Fruit fly (Drosophila melanogaster): ENCODE results near the gene NdufA3.

The NdufA3 gene

DNA sequence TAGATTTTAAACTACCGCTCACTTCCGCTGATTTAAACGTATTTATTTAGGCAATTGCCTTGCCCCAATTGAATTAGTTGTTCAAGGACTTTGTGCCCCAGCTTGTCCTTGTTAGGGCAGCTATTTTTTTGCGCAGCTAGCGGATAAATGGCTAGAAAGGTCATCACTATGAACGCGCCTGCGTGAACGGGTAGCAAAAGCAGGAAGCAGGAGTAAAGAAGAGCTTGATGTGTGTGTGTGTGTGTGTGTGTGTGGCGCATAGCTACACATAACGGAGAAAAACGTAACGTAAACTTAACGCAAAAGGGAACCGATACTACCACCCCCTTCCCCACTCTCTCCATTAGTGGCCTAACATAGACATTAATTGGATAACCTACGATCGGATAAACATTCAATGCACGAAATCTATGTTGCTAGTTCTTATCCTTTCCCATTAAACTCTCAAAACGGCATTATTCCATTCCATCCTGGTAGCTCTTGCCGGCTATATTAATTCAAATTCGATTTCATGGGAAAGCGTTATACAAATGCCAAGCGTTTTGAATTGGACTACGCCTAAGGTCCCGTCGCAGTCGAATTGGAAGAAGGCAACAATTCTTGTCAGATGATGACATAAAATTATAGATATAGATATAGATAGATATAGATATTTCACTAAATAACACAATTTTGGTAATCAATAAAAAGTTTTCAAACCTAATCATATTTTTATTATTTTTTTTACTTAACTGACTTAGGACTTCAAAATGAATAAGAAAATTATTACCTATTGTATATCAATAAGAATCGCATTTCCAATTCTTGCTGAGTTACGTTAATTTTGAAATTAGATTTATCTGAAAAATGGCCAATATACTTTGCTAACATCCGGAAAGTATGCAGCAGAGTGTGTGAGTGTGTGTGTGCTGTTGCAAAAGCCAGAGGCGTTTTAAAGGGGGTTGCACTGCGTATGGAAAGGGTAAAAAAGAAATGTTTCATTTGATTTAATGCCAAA is 5.0 kb upstream of the NdufA3 start:
- TF ChIP-seq insv (optimal IDR thresholded peaks at IDR 0.05): no peak
- no peak for TF ChIP-seq Myc (optimal IDR thresholded peaks at IDR 0.05)
- no peak for TF ChIP-seq h (optimal IDR thresholded peaks at IDR 0.05)
- no peak for TF ChIP-seq Sin3A (optimal IDR thresholded peaks at IDR 0.05)
- no peak for TF ChIP-seq psq (optimal IDR thresholded peaks at IDR 0.05)

DNA sequence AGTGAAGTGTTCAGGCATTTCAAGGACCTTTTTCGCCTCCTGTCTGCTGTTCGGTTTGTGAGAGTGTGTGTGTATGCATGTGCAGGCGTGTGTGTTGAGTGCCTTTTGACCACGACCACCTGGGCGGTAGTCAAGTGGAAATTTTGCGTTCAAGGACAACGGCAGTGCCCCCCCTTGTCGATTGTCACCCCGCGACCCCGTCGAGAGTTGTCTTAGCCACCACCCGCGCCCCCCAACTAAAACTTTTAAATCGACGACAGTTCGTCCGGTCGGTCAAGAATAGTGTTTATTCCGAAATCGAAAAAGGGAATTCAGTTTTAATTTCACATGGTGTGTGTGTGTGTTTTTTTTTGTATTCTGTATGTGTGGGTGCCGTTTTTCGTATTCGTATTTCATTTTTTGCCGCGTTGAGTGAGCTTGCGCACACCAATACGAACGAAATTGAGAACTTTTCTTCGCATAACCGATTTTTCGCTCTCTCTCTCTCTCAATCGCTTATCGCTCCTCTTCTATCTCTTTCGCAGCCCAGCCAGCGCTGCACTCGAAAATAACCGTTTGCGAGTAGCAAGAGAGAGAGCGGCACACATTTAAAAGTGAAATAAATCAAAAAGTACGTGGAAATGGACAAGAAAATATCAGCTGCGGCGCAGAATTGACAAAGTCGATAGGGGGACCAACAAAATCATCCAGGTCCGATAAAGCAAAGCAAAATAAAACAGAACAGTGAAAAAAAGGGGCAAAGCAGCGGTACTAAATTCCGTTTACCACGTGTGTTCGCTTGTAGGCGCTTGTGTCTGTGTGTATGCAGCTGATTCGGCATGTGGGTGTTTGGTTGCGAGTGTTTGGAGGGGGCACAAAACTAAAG is 4.0 kb upstream of the NdufA3 start:
- TF ChIP-seq Myc (optimal IDR thresholded peaks at IDR 0.05) (no peak), psq (optimal IDR thresholded peaks at IDR 0.05) (no peak), insv (optimal IDR thresholded peaks at IDR 0.05) (no peak), h (optimal IDR thresholded peaks at IDR 0.05) (no peak), Sin3A (optimal IDR thresholded peaks at IDR 0.05) (no peak), ttk (optimal IDR thresholded peaks at IDR 0.05) (no peak)

DNA sequence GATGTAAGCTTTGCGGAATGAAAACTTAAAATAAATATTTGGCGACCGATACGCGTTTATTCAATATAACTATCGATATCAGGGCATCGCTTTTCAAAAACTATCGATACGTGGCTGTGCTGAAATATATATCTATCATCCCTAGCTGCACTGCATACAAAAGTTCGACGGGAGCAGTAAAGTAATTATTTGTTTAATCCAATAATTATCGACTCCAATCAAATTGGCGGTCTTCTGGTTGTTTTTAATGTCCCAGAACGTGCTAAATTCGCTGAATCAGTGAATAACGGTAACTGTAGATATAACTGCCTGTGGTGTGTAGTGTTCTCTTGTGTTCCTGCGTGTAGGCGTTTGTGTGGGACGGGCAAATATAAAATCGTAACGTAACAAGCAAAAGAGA is 3.3 kb upstream of the NdufA3 start, which contains the start of gene mei-P26:
mei-P26 (plus strand) TSS at position 146 of the 400 bp plus-strand sequence.
- TF ChIP-seq Sin3A (optimal IDR thresholded peaks at IDR 0.05): no peak
- TF ChIP-seq h (optimal IDR thresholded peaks at IDR 0.05): no peak
- TF ChIP-seq insv (optimal IDR thresholded peaks at IDR 0.05): no peak
- no peak for TF ChIP-seq Myc (optimal IDR thresholded peaks at IDR 0.05)
- TF ChIP-seq psq (optimal IDR thresholded peaks at IDR 0.05): no peak
- TF ChIP-seq ttk (optimal IDR thresholded peaks at IDR 0.05): no peak

DNA sequence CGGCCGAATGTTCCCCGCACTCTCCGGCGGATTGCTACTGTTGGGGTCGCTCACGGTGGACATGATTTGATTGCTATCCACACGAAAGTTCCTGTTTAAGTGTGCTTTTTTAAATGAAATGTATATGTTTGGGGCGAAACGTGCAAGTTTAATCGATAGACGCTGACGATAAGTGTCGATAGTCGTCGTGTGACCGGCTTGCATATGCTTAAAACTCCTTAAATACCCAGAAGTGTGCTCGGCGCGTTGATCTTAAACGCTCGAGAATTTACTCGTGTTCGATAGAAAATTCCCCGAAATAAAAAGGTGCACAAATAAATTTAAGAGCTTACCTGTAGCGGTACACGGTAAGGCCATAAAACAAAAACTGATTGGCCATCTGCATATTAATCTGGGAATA is 2.1 kb upstream of the NdufA3 start, which contains the start of the genes Zpr1 and CG44532:
Zpr1 (minus strand) TSS at position 179 of the 400 bp plus-strand sequence.
CG44532 (plus strand) TSS at position 181 of the 400 bp plus-strand sequence.
- no peak for TF ChIP-seq Myc (optimal IDR thresholded peaks at IDR 0.05)
- no peak for TF ChIP-seq ttk (optimal IDR thresholded peaks at IDR 0.05)
- TF ChIP-seq insv (optimal IDR thresholded peaks at IDR 0.05): no peak
- no peak for TF ChIP-seq Sin3A (optimal IDR thresholded peaks at IDR 0.05)
- TF ChIP-seq psq (optimal IDR thresholded peaks at IDR 0.05): no peak
- no peak for TF ChIP-seq h (optimal IDR thresholded peaks at IDR 0.05)

DNA sequence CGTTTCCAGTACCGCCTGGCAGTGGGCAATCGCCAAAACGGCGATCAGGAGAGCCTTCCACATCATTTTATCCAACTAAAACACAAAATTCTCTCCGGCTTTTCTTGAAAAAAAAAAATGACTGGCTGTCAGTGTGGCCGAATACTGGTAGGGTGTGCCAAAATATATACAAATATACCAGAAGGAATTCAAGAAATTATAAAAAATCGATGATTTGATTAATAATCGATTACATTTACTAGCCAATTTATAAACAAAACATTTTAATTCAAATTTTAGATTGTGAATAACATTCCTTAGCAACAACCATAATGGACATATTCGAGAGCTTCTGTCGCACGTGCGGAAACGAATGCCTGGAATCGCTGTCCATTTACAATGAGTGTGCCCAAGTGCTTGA is 1.5 kb downstream of the NdufA3 start, which contains the start of the genes Ost48 and Dlip1:
Ost48 (minus strand) TSS at position 150 of the 400 bp plus-strand sequence.
Dlip1 (plus strand) TSS at position 257 of the 400 bp plus-strand sequence.
- no peak for TF ChIP-seq Myc (optimal IDR thresholded peaks at IDR 0.05)
- peak; percentile 55 for TF ChIP-seq Sin3A (optimal IDR thresholded peaks at IDR 0.05)

DNA sequence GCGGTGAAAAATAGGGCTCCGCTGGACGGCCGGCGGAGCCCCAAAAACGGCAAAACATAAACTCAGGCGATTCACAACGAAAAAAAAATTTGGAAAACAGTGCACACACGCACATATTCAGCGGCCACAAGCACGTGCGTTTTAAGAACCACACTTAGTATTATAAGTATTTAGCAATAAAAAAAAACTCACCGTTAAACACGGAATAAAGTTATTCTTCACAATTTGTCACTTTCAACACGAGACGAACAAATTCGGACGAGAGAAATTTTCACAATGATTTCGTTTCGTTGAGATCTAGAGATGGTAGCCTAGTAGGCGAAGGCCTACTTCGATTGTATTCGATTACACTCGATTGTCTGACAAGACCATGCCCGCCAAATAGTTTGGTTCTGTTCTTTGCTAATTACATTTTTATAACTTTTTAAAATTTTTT is 3.4 kb downstream of the NdufA3 start, which contains the start of gene His3.3B:
His3.3B (minus strand) TSS at position 282 of the 436 bp plus-strand sequence.
- TF ChIP-seq h (optimal IDR thresholded peaks at IDR 0.05): no peak
- no peak for TF ChIP-seq ttk (optimal IDR thresholded peaks at IDR 0.05)
- no peak for TF ChIP-seq Sin3A (optimal IDR thresholded peaks at IDR 0.05)
- TF ChIP-seq Myc (optimal IDR thresholded peaks at IDR 0.05): no peak
- no peak for TF ChIP-seq psq (optimal IDR thresholded peaks at IDR 0.05)
- no peak for TF ChIP-seq insv (optimal IDR thresholded peaks at IDR 0.05)

DNA sequence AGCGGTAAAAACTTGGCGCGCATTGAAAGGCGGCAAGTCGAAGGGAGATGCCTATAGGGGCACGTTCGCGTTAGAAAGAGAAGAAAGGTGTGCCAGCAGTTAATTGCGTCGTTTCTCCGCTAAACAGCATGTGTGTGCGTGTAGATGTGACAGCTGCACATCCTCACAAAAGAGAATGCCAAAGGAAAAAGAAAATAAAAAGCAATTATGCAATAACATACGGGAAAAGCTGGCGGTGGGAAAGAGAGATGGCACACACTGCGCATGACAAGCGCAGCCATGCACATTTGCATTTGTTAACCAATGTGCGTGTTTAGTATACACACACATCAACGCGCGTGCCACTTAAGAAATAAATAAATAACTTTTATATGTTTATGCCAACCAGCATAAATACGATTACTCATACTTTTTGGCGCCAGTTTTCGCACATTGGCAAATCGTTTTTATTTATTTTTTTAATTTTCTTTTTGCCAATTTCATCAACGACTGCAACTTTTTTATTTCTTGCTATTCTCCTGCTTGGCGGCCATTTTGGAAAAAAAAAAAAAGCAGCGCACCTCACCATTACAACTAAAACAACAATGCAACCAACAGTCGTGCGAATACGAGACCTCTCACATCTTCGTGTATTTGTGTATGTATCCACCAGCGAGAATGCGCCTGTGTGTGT is 4.0 kb downstream of the NdufA3 start:
- TF ChIP-seq Myc (optimal IDR thresholded peaks at IDR 0.05) (no peak), ttk (optimal IDR thresholded peaks at IDR 0.05) (no peak), psq (optimal IDR thresholded peaks at IDR 0.05) (no peak), insv (optimal IDR thresholded peaks at IDR 0.05) (no peak), Sin3A (optimal IDR thresholded peaks at IDR 0.05) (no peak), h (optimal IDR thresholded peaks at IDR 0.05) (no peak)

DNA sequence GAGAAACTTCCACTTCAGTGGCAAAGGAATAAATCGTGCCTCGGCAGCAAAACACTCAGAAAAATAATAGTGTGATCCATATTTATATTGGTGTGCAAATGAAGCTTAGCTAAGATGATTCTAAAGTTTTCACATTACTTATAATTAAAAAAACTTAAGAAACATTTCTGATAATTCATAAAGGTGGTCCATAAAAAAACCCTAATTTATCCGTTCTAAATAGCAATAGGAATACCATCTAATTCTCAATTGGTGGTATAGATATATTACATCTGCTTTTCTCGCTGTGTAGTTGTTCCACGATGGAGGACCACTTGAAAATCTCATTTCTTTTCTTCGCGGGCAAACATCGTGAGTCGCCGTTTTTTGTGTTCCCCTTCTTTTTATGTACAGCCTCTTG is 4.7 kb downstream of the NdufA3 start:
- no peak for TF ChIP-seq psq (optimal IDR thresholded peaks at IDR 0.05)
- no peak for TF ChIP-seq insv (optimal IDR thresholded peaks at IDR 0.05)
- TF ChIP-seq Myc (optimal IDR thresholded peaks at IDR 0.05): no peak
- TF ChIP-seq Sin3A (optimal IDR thresholded peaks at IDR 0.05): no peak
- TF ChIP-seq h (optimal IDR thresholded peaks at IDR 0.05): no peak
- no peak for TF ChIP-seq ttk (optimal IDR thresholded peaks at IDR 0.05)

DNA sequence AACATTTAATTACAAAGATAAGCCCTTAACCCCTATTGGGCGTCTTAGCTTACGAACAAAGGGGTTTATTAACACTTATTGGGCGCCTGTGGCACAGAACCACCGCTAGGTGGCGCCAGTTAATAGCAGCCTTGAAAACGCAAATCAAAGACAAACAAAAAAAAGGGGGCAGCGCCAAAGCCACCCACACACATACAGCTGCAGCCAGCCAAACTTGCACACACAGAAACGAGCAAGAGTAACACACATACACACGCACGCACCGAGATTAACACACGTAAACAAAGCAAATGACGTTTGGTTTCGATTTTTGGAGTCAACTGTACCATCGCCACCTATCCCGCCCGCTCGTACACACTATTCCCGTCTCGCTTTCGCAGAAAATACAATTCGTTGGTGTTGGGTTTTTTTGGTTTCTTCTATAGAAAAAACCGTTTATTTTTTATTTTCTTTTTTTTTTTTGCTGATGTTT is 7.7 kb downstream of the NdufA3 start:
- no peak for TF ChIP-seq h (optimal IDR thresholded peaks at IDR 0.05)
- TF ChIP-seq insv (optimal IDR thresholded peaks at IDR 0.05): no peak
- TF ChIP-seq psq (optimal IDR thresholded peaks at IDR 0.05): no peak
- TF ChIP-seq ttk (optimal IDR thresholded peaks at IDR 0.05): no peak
- TF ChIP-seq Myc (optimal IDR thresholded peaks at IDR 0.05): no peak
- TF ChIP-seq Sin3A (optimal IDR thresholded peaks at IDR 0.05): no peak

DNA sequence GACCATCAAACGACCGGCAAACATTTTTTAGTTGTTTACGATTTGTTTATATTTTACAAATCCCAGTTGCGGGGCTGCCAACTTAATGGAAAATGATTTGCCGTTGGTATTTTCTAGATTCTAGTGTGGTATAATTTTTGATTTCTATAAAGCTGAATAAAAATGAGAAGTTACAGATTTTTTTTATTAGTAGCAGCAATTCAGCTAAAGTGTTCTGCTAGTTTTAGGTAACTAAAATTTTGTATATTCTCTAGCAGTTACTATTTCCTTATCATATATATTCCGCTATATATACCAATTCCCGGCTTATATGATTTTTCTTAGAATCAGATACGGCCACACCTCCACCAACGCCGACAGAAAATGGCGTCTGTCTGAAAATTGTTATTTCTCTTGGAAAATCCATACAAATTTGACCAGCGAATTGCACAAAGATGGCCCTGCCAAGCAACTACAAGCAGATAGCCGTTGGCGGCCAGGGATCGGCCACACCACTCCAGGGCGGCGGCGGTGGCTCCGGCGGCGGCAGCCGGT is 10.8 kb downstream of the NdufA3 start, which contains the start of the genes fh and Bap111:
fh (minus strand) TSS at position 83 of the 534 bp plus-strand sequence.
Bap111 (plus strand) TSS at position 321 of the 534 bp plus-strand sequence.
- no peak for TF ChIP-seq h (optimal IDR thresholded peaks at IDR 0.05)
- no peak for TF ChIP-seq ttk (optimal IDR thresholded peaks at IDR 0.05)
- no peak for TF ChIP-seq Sin3A (optimal IDR thresholded peaks at IDR 0.05)
- TF ChIP-seq insv (optimal IDR thresholded peaks at IDR 0.05): no peak
- no peak for TF ChIP-seq psq (optimal IDR thresholded peaks at IDR 0.05)
- TF ChIP-seq Myc (optimal IDR thresholded peaks at IDR 0.05): no peak
